Worm (Caenorhabditis elegans) whole organism, L4 larva: ENCODE results near the gene gcy-22.

Experiments
- F26F4.8 ChIP-seq: fragments of 200-800 bp; sonication (Bioruptor generic); conservative IDR thresholded peaks from 2 replicates; pipeline ENCODE4 v1.3.6; 2022; ENCODE audit warnings: missing genetic modification characterization, missing compliant biosample characterization
- F37D6.2 ChIP-seq: sonication (generic microtip); optimal IDR thresholded peaks from 2 replicates; lab custom pipeline; 2016; ENCODE audit warnings: mild to moderate bottlenecking, missing genetic modification characterization, missing compliant biosample characterization
- T20F7.1 ChIP-seq: fragments of 200-800 bp; sonication (Bioruptor generic); optimal IDR thresholded peaks from 2 replicates; lab custom pipeline; 2018; ENCODE audit warnings: mild to moderate bottlenecking, missing genetic modification characterization, missing compliant biosample characterization
- Y5F2A.4 ChIP-seq: fragments of 200-800 bp; sonication (Bioruptor generic); optimal IDR thresholded peaks from 2 replicates; lab custom pipeline; 2018; ENCODE audit warnings: mild to moderate bottlenecking, missing genetic modification characterization, missing compliant biosample characterization
- aly-2 ChIP-seq: sonication (generic microtip); optimal IDR thresholded peaks from 2 replicates; lab custom pipeline; 2018; ENCODE audit warnings: missing biosample characterization, missing genetic modification characterization
- arid-1 ChIP-seq: fragments of 200-800 bp; sonication (Bioruptor generic); conservative IDR thresholded peaks from 2 replicates; pipeline ENCODE4 v1.3.6; 2022; ENCODE audit warnings: missing genetic modification reagents, missing genetic modification characterization, missing compliant biosample characterization
- ceh-32 ChIP-seq: sonication (generic microtip); optimal IDR thresholded peaks from 2 replicates; lab custom pipeline; 2016; ENCODE audit warnings: mild to moderate bottlenecking, missing genetic modification characterization, missing compliant biosample characterization; ENCODE audit not compliant: poor library complexity
- ceh-44 ChIP-seq: fragments of 200-800 bp; sonication (Bioruptor generic); IDR thresholded peaks from 2 replicates; pipeline ENCODE4 v1.3.6; 2022; ENCODE audit warnings: missing genetic modification reagents, missing genetic modification characterization, missing compliant biosample characterization
- ceh-82 ChIP-seq: sonication (generic microtip); optimal IDR thresholded peaks from 2 replicates; lab custom pipeline; 2017; ENCODE audit warnings: missing biosample characterization, missing genetic modification characterization
- ces-1 ChIP-seq: fragments of 150-350 bp; sonication (generic microtip); optimal IDR thresholded peaks from 4 replicates; lab custom pipeline; 2014; ENCODE audit warnings: missing biosample characterization, missing genetic modification reagents, missing genetic modification characterization
- daf-8 ChIP-seq: fragments of 200-800 bp; sonication (Bioruptor generic); IDR thresholded peaks from 2 replicates; pipeline ENCODE4 v1.3.6; 2022; ENCODE audit warnings: missing genetic modification characterization, missing compliant biosample characterization
- dmd-8 ChIP-seq: fragments of 200-800 bp; sonication (Bioruptor generic); IDR thresholded peaks from 2 replicates; pipeline ENCODE4 v1.3.6; 2022; ENCODE audit warnings: missing genetic modification characterization, missing compliant biosample characterization
- dmd-9 ChIP-seq: fragments of 200-800 bp; sonication (Bioruptor generic); IDR thresholded peaks from 2 replicates; pipeline ENCODE4 v1.3.6; 2022; ENCODE audit warnings: missing genetic modification reagents, missing genetic modification characterization, missing compliant biosample characterization
- dpl-1 ChIP-seq: fragments of 150-350 bp; optimal IDR thresholded peaks from 2 replicates; lab custom pipeline; 2014; ENCODE audit warnings: missing biosample characterization, missing genetic modification reagents, missing genetic modification characterization
- dve-1 ChIP-seq: sonication (generic microtip); optimal IDR thresholded peaks from 2 replicates; lab custom pipeline; 2017; ENCODE audit warnings: antibody characterized with exemption, mild to moderate bottlenecking, missing genetic modification characterization, missing compliant biosample characterization; ENCODE audit not compliant: insufficient read depth
- egl-27 ChIP-seq: sonication (generic microtip); optimal IDR thresholded peaks from 3 replicates; lab custom pipeline; 2017; ENCODE audit warnings: missing biosample characterization, missing genetic modification reagents, missing genetic modification characterization
- egl-43 ChIP-seq: fragments of 200-800 bp; sonication (Bioruptor generic); IDR thresholded peaks from 2 replicates; pipeline ENCODE4 v1.3.6; 2022; ENCODE audit warnings: missing genetic modification reagents, missing genetic modification characterization, missing compliant biosample characterization
- fkh-10 ChIP-seq: fragments of 150-350 bp; optimal IDR thresholded peaks from 2 replicates; lab custom pipeline; 2014; ENCODE audit warnings: missing biosample characterization, missing genetic modification reagents, missing genetic modification characterization
- fos-1 ChIP-seq: fragments of 150-350 bp; optimal IDR thresholded peaks from 2 replicates; lab custom pipeline; 2014; ENCODE audit warnings: missing biosample characterization, missing genetic modification characterization
- hif-1 ChIP-seq, 2 experiments: sonication (generic microtip); optimal IDR thresholded peaks; 2 replicates each; lab custom pipeline; 2016 to 2017; ENCODE audit warnings: missing compliant biosample characterization in 2 of 2, missing genetic modification characterization in 2 of 2, missing genetic modification reagents in 2 of 2, missing genotype in 2 of 2, mild to moderate bottlenecking in 1 of 2
- hlh-11 ChIP-seq: fragments of 200-800 bp; sonication (Bioruptor generic); optimal IDR thresholded peaks from 2 replicates; lab custom pipeline; 2018; ENCODE audit warnings: mild to moderate bottlenecking, missing genetic modification characterization, missing compliant biosample characterization
- hlh-30 ChIP-seq: sonication (generic microtip); optimal IDR thresholded peaks from 2 replicates; lab custom pipeline; 2017; ENCODE audit warnings: antibody characterized with exemption, mild to moderate bottlenecking, missing genetic modification characterization, missing compliant biosample characterization; ENCODE audit not compliant: insufficient read depth
- lin-1 ChIP-seq: fragments of 200-800 bp; sonication (Bioruptor generic); IDR thresholded peaks from 2 replicates; pipeline ENCODE4 v1.3.6; 2022; ENCODE audit warnings: missing genetic modification reagents, missing genetic modification characterization, missing compliant biosample characterization
- lin-15B ChIP-seq: fragments of 150-350 bp; sonication (generic microtip); optimal IDR thresholded peaks from 3 replicates; lab custom pipeline; 2014; ENCODE audit warnings: missing biosample characterization, missing genetic modification characterization
- lin-38 ChIP-seq: fragments of 200-800 bp; sonication (Bioruptor generic); IDR thresholded peaks from 2 replicates; pipeline ENCODE4 v1.3.6; 2022; ENCODE audit warnings: missing genetic modification reagents, missing genetic modification characterization, missing compliant biosample characterization
- lin-39 ChIP-seq: fragments of 150-350 bp; optimal IDR thresholded peaks from 2 replicates; lab custom pipeline; 2014; ENCODE audit warnings: missing biosample characterization, missing genetic modification reagents, missing genetic modification characterization
- lsy-2 ChIP-seq, 2 experiments: fragments of 150-350 bp in 1 of 2; sonication (generic microtip) in 1 of 2; optimal IDR thresholded peaks; 2 replicates each; lab custom pipeline; 2014 to 2017; ENCODE audit warnings: missing biosample characterization in 2 of 2, missing genetic modification characterization in 2 of 2
- mdl-1 ChIP-seq, 2 experiments: fragments of 150-350 bp in 1 of 2; sonication (generic microtip) in 1 of 2; optimal IDR thresholded peaks; 2 replicates each; lab custom pipeline; 2014 to 2017; ENCODE audit warnings: missing biosample characterization in 2 of 2, missing genetic modification characterization in 2 of 2
- mep-1 ChIP-seq: fragments of 150-350 bp; sonication (generic microtip); optimal IDR thresholded peaks from 3 replicates; lab custom pipeline; 2014; ENCODE audit warnings: missing biosample characterization, missing genetic modification characterization
- mxl-2 ChIP-seq: fragments of 200-800 bp; sonication (Bioruptor generic); conservative IDR thresholded peaks from 2 replicates; pipeline ENCODE4 v1.3.6; 2022; ENCODE audit warnings: missing genetic modification reagents, missing genetic modification characterization, missing compliant biosample characterization
- nhr-102 ChIP-seq: sonication (generic microtip); optimal IDR thresholded peaks from 2 replicates; lab custom pipeline; 2016; ENCODE audit warnings: mild to moderate bottlenecking, missing genetic modification characterization, moderate library complexity, missing compliant biosample characterization
- nhr-11 ChIP-seq: fragments of 150-350 bp; optimal IDR thresholded peaks from 2 replicates; lab custom pipeline; 2014; ENCODE audit warnings: missing biosample characterization, missing genetic modification characterization
- nhr-28 ChIP-seq: fragments of 150-350 bp; optimal IDR thresholded peaks from 2 replicates; lab custom pipeline; 2014; ENCODE audit warnings: missing biosample characterization, missing genetic modification characterization
- nhr-41 ChIP-seq: fragments of 200-800 bp; sonication (Bioruptor generic); IDR thresholded peaks from 2 replicates; pipeline ENCODE4 v1.3.6; 2022; ENCODE audit warnings: missing genetic modification reagents, missing genetic modification characterization, missing compliant biosample characterization
- nhr-48 ChIP-seq: sonication (generic microtip); optimal IDR thresholded peaks from 2 replicates; lab custom pipeline; 2016; ENCODE audit warnings: mild to moderate bottlenecking, missing genetic modification characterization, missing compliant biosample characterization
- pha-4 ChIP-seq, 2 experiments: fragments of 150-350 bp in 1 of 2; fragments of 200-800 bp in 1 of 2; sonication (Bioruptor generic) in 1 of 2; IDR thresholded peaks in 1 of 2; optimal IDR thresholded peaks in 1 of 2; 2 replicates each; pipeline versions ENCODE4 v1.3.6 to Lab custom; 2014 to 2022; ENCODE audit warnings: missing genetic modification characterization in 2 of 2, missing genetic modification reagents in 2 of 2, missing biosample characterization in 1 of 2, missing compliant biosample characterization in 1 of 2
- snpc-1.2 ChIP-seq: fragments of 200-800 bp; sonication (Bioruptor generic); IDR thresholded peaks from 2 replicates; pipeline ENCODE4 v1.3.6; 2022; ENCODE audit warnings: missing genetic modification reagents, missing genetic modification characterization, missing compliant biosample characterization
- spr-3 ChIP-seq: fragments of 200-800 bp; sonication (Bioruptor generic); optimal IDR thresholded peaks from 2 replicates; lab custom pipeline; 2018; ENCODE audit warnings: mild to moderate bottlenecking, missing genetic modification characterization, missing compliant biosample characterization
- tra-1 ChIP-seq: fragments of 200-800 bp; sonication (Bioruptor generic); IDR thresholded peaks from 2 replicates; pipeline ENCODE4 v1.3.6; 2022; ENCODE audit warnings: missing genetic modification reagents, missing genetic modification characterization, missing compliant biosample characterization
- unc-130 ChIP-seq: sonication (generic microtip); optimal IDR thresholded peaks from 2 replicates; lab custom pipeline; 2016; ENCODE audit warnings: missing genetic modification reagents, missing genetic modification characterization, missing compliant biosample characterization
- unc-62 ChIP-seq, 3 experiments: fragments of 150-350 bp in 1 of 3; sonication (generic microtip); optimal IDR thresholded peaks in 2 of 3; peaks in 1 of 3; 1 replicate in 1 of 3; 2 replicates in 2 of 3; lab custom pipeline; 2014 to 2017; ENCODE audit warnings: missing biosample characterization in 3 of 3, missing genetic modification characterization in 3 of 3, missing genetic modification reagents in 3 of 3, missing genotype in 1 of 3
- zip-2 ChIP-seq: fragments of 150-350 bp; optimal IDR thresholded peaks from 2 replicates; lab custom pipeline; 2014; ENCODE audit warnings: missing biosample characterization, missing genetic modification characterization

Gene gcy-22

DNA sequence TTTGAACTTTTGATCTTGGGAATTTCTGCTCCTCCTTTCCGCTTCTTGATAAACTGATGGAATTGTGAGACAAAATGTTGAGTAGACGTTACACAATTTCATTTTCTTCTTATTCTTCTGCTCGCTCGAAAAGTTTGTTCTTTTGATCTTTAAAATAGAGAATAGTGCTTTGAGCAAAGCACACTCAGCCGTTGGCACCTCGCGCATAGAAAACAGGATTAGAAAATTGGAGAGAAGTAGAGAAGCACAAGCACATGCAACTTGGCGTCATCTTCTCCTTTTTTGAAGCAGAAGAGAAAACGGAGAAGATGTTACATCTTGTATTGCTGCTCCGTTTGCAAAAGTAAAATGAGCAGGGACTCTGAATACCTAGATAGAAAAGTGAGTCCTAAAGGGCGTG lies 42.7 kb downstream of the gcy-22 start (continued):
- TF ChIP-seq aly-2 (tag; lab: Kevin White, UChicago) (no peak), egl-43 (GFP tag; lab: Robert Waterston, UW) (no peak), nhr-11 (peak; percentile 43), ceh-44 (GFP tag; lab: Robert Waterston, UW) (no peak), dve-1 (tag; lab: Kevin White, UChicago) (no peak), lin-15B (tag; lab: Kevin White, UChicago) (no peak), nhr-48 (tag; lab: Kevin White, UChicago) (peak; percentile 40), F26F4.8 (GFP tag; lab: Robert Waterston, UW) (no peak), lin-38 (GFP tag; lab: Robert Waterston, UW) (0 out of 2 replicates have a peak, but pooled peaks have one; percentile 19), nhr-41 (GFP tag; lab: Robert Waterston, UW) (no peak), F37D6.2 (tag; lab: Kevin White, UChicago) (peak; percentile 39), ces-1 (peak; percentile 94), hif-1 (tag; optimal IDR thresholded peaks at IDR 0.05; lab: Kevin White, UChicago) (peak in 1 of 2 experiments; percentile 70), lin-1 (GFP tag; lab: Robert Waterston, UW) (no peak), dmd-8 (no peak), T20F7.1 (GFP tag; lab: Kevin White, UChicago) (peak; percentile 15), mdl-1 (tag; optimal IDR thresholded peaks at IDR 0.05; lab: Kevin White, UChicago) (peak; percentile 20 to 86), snpc-1.2 (GFP tag; lab: Robert Waterston, UW) (no peak), nhr-28 (tag; lab: Kevin White, UChicago) (no peak), daf-8 (GFP tag; lab: Robert Waterston, UW) (no peak), fos-1 (no peak), pha-4 (GFP tag; IDR thresholded peaks at IDR 0.05; lab: Robert Waterston, UW) (no peak), pha-4 (tag; optimal IDR thresholded peaks at IDR 0.05; lab: Kevin White, UChicago) (no peak), spr-3 (GFP tag; lab: Kevin White, UChicago) (no peak), dpl-1 (GFP tag; lab: Kevin White, UChicago) (no peak), Y5F2A.4 (GFP tag; lab: Kevin White, UChicago) (no peak), egl-27 (no peak), unc-62 (GFP tag; optimal IDR thresholded peaks at IDR 0.05 in 1 of 2; lab: Kevin White, UChicago) (peak in 1 of 2 experiments; percentile 52), unc-62 (tag; optimal IDR thresholded peaks at IDR 0.05; lab: Kevin White, UChicago) (no peak), mep-1 (tag; lab: Kevin White, UChicago) (peak; percentile 82), fkh-10 (GFP tag; lab: Kevin White, UChicago) (peak; percentile 98), ceh-32 (no peak), nhr-102 (tag; lab: Kevin White, UChicago) (no peak), arid-1 (GFP tag; lab: Robert Waterston, UW) (0 out of 2 replicates have a peak, but pooled peaks have one; percentile 10), tra-1 (GFP tag; lab: Robert Waterston, UW) (no peak), ceh-82 (no peak), lsy-2 (tag; optimal IDR thresholded peaks at IDR 0.05; lab: Kevin White, UChicago) (peak; percentile 24 to 74), unc-130 (no peak), dmd-9 (GFP tag; lab: Robert Waterston, UW) (no peak), lin-39 (tag; lab: Kevin White, UChicago) (no peak), mxl-2 (GFP tag; lab: Robert Waterston, UW) (no peak), zip-2 (tag; lab: Kevin White, UChicago) (no peak), hlh-30 (tag; lab: Kevin White, UChicago) (peak; percentile 84), hlh-11 (tag; lab: Kevin White, UChicago) (peak; percentile 43)
